Fruit fly (Drosophila melanogaster): ENCODE data around the gene wit.

DNA sequence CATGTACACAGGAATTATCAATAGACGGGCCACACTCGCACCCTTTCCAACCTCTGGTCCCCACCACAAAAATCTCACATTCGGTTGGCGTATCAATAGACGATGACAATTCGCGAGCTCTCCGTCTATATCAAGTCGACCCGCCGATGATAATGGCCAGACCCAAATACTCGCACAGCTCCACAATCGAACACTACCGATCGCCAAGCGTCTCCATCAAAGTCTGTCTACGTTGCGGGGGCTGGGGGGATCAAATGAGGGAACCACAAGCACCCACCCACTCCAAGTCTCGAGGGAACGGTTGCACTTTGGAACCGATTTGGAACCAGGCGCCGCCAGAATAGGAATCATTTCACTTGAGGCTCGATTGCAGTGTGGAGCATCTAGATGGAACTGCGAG, 3.1 kb downstream of the wit start:
- TF ChIP-seq dsf (GFP tag; optimal IDR thresholded peaks at IDR 0.05; ENCODE audit: borderline replicate concordance) (no peak), usp (GFP tag; optimal IDR thresholded peaks at IDR 0.05) (no peak), Hnf4 (GFP tag; optimal IDR thresholded peaks at IDR 0.05) (peak; percentile 83), Vsx2 (GFP tag; optimal IDR thresholded peaks at IDR 0.05; ENCODE audit: partially characterized antibody) (no peak), psq (GFP tag; optimal IDR thresholded peaks at IDR 0.05) (no peak), Hr83 (GFP tag; optimal IDR thresholded peaks at IDR 0.05; ENCODE audit: poor library complexity, severe bottlenecking) (no peak), Hr78 (GFP tag; optimal IDR thresholded peaks at IDR 0.05) (no peak), h (GFP tag; optimal IDR thresholded peaks at IDR 0.05) (peak; percentile 20), Abd-B (GFP tag; optimal IDR thresholded peaks at IDR 0.05) (no peak), dmrt93B (GFP tag; optimal IDR thresholded peaks at IDR 0.05) (no peak)

Data from whole organism, wandering third instar larva.